Fruit fly (Drosophila melanogaster): ENCODE results near the gene lic.
A peak's percentile ranks its signal among the peaks of the same experiment; 100 is the strongest.

lic gene

dm6 chrX:13088025-13088805 is 2.7 kb upstream of the lic start (continued):
- no peak for TF ChIP-seq CG1647 (GFP tag; optimal IDR thresholded peaks at IDR 0.05)
- TF ChIP-seq Doc2 (GFP tag; IDR thresholded peaks at IDR 0.05): no peak
- TF ChIP-seq unc-4 (GFP tag; IDR thresholded peaks at IDR 0.05; ENCODE audit: partially characterized antibody): no peak
- TF ChIP-seq caup (GFP tag; optimal IDR thresholded peaks at IDR 0.05; ENCODE audit: severe bottlenecking): no peak
- no peak for TF ChIP-seq wdn (GFP tag; IDR thresholded peaks at IDR 0.05)
- TF ChIP-seq CG13894 (tag; optimal IDR thresholded peaks at IDR 0.05): no peak
- TF ChIP-seq Hsf (GFP tag; optimal IDR thresholded peaks at IDR 0.05): peak; percentile 30
- peak; percentile 56 for TF ChIP-seq wek (GFP tag; optimal IDR thresholded peaks at IDR 0.05)
- TF ChIP-seq CG33557 (GFP tag; optimal IDR thresholded peaks at IDR 0.05): peak; percentile 30
- no peak for TF ChIP-seq Awh (GFP tag; IDR thresholded peaks at IDR 0.05)
- no peak for TF ChIP-seq Kr (GFP tag; optimal IDR thresholded peaks at IDR 0.05)
- no peak for TF ChIP-seq esg (GFP tag; conservative IDR thresholded peaks at IDR 0.05)
- TF ChIP-seq ara (GFP tag; IDR thresholded peaks at IDR 0.05): no peak
- no peak for TF ChIP-seq CG3163 (GFP tag; optimal IDR thresholded peaks at IDR 0.05)
- TF ChIP-seq fd102C (GFP tag; optimal IDR thresholded peaks at IDR 0.05): no peak
- peak; percentile 55 for TF ChIP-seq ATbp (GFP tag; optimal IDR thresholded peaks at IDR 0.05)
- no peak for TF ChIP-seq CG11456 (GFP tag; IDR thresholded peaks at IDR 0.05)
- no peak for TF ChIP-seq Camta (GFP tag; optimal IDR thresholded peaks at IDR 0.05)
- peak; percentile 31 for TF ChIP-seq Fer3 (tag; optimal IDR thresholded peaks at IDR 0.05)
- no peak for TF ChIP-seq Rx (GFP tag; IDR thresholded peaks at IDR 0.05)
- TF ChIP-seq CG17829 (tag; optimal IDR thresholded peaks at IDR 0.05): no peak
- TF ChIP-seq CG7556 (GFP tag; optimal IDR thresholded peaks at IDR 0.05): peak; percentile 34
- TF ChIP-seq YL-1 (GFP tag; optimal IDR thresholded peaks at IDR 0.05): no peak
- no peak for TF ChIP-seq ems (GFP tag; optimal IDR thresholded peaks at IDR 0.05)
- peak; percentile 36 for TF ChIP-seq GATAe (GFP tag; conservative IDR thresholded peaks at IDR 0.05)
- TF ChIP-seq danr (GFP tag; IDR thresholded peaks at IDR 0.05): no peak
- no peak for TF ChIP-seq CG11398 (GFP tag; optimal IDR thresholded peaks at IDR 0.05)
- no peak for TF ChIP-seq CG9932 (GFP tag; IDR thresholded peaks at IDR 0.05)
- no peak for TF ChIP-seq CG4328 (GFP tag; optimal IDR thresholded peaks at IDR 0.05)
- no peak for TF ChIP-seq klu (GFP tag; IDR thresholded peaks at IDR 0.05)
- TF ChIP-seq CG9215 (GFP tag; IDR thresholded peaks at IDR 0.05): no peak
- no peak for TF ChIP-seq CG7372 (GFP tag; IDR thresholded peaks at IDR 0.05)
- TF ChIP-seq CG12155 (GFP tag; optimal IDR thresholded peaks at IDR 0.05): no peak
- no peak for TF ChIP-seq Chrac-16 (GFP tag; optimal IDR thresholded peaks at IDR 0.05)
- no peak for TF ChIP-seq CG11093 (GFP tag; IDR thresholded peaks at IDR 0.05)
- TF ChIP-seq Spps (tag; optimal IDR thresholded peaks at IDR 0.05): no peak
- TF ChIP-seq CG4360 (GFP tag; IDR thresholded peaks at IDR 0.05): no peak
- no peak for TF ChIP-seq Oaz (GFP tag; IDR thresholded peaks at IDR 0.05)
- TF ChIP-seq org-1 (GFP tag; optimal IDR thresholded peaks at IDR 0.05): peak; percentile 31
- TF ChIP-seq ase (GFP tag; IDR thresholded peaks at IDR 0.05): no peak
- no peak for TF ChIP-seq Eip74EF (GFP tag; optimal IDR thresholded peaks at IDR 0.05)
- no peak for TF ChIP-seq Antp (GFP tag; optimal IDR thresholded peaks at IDR 0.05)
- no peak for TF ChIP-seq Opbp (GFP tag; IDR thresholded peaks at IDR 0.05; ENCODE audit: partially characterized antibody)
- TF ChIP-seq Vsx1 (GFP tag; optimal IDR thresholded peaks at IDR 0.05): no peak
- no peak for TF ChIP-seq CG7987 (GFP tag; optimal IDR thresholded peaks at IDR 0.05)
- TF ChIP-seq CG2712 (tag; optimal IDR thresholded peaks at IDR 0.05): peak; percentile 26
- TF ChIP-seq CG14965 (GFP tag; optimal IDR thresholded peaks at IDR 0.05; ENCODE audit: borderline replicate concordance): no peak
- no peak for TF ChIP-seq CG10959 (GFP tag; IDR thresholded peaks at IDR 0.05)
- TF ChIP-seq CG6254 (GFP tag; optimal IDR thresholded peaks at IDR 0.05): no peak
- TF ChIP-seq Scr (GFP tag; IDR thresholded peaks at IDR 0.05; ENCODE audit: partially characterized antibody): no peak

Measured in whole organism, embryonic.